Fruit fly (Drosophila melanogaster) whole organism, prepupa: ENCODE data around the gene TRAM.

ENCODE experiments used
- CG10631 ChIP-seq: fragments of 200-800 bp; sonication (Bioruptor generic); optimal IDR thresholded peaks from 2 replicates; lab custom pipeline; 2016; ENCODE audit warnings: missing biosample characterization, missing genetic modification characterization
- CG11762 ChIP-seq: fragments of 200-800 bp; sonication (Bioruptor generic); optimal IDR thresholded peaks from 3 replicates; lab custom pipeline; 2016; ENCODE audit warnings: missing biosample characterization, missing genetic modification characterization; ENCODE audit not compliant: insufficient read depth
- CG15336 ChIP-seq: fragments of 200-800 bp; sonication (Bioruptor generic); IDR thresholded peaks from 2 replicates; pipeline ENCODE4 v1.3.6; 2022; ENCODE audit warnings: missing biosample characterization, missing genetic modification characterization
- CG16779 ChIP-seq: fragments of 200-800 bp; sonication (Bioruptor generic); optimal IDR thresholded peaks from 3 replicates; lab custom pipeline; 2017; ENCODE audit warnings: missing biosample characterization, mild to moderate bottlenecking, missing genetic modification characterization
- CG3032 ChIP-seq: fragments of 200-800 bp; optimal IDR thresholded peaks from 2 replicates; lab custom pipeline; 2019; ENCODE audit warnings: missing biosample characterization, mild to moderate bottlenecking, missing genetic modification characterization, moderate library complexity
- CG31627 ChIP-seq: fragments of 200-800 bp; sonication (Bioruptor generic); optimal IDR thresholded peaks from 3 replicates; lab custom pipeline; 2016; ENCODE audit warnings: missing biosample characterization, missing genetic modification characterization
- CG34406 ChIP-seq: fragments of 200-800 bp; sonication (Bioruptor generic); optimal IDR thresholded peaks from 3 replicates; lab custom pipeline; 2016; ENCODE audit warnings: missing biosample characterization, missing genetic modification characterization
- CG3919 ChIP-seq: fragments of 200-800 bp; sonication (Bioruptor generic); optimal IDR thresholded peaks from 3 replicates; lab custom pipeline; 2016; ENCODE audit warnings: missing biosample characterization, missing genetic modification characterization
- CG6163 ChIP-seq: fragments of 200-800 bp; sonication (Bioruptor generic); IDR thresholded peaks from 3 replicates; pipeline ENCODE4 v1.3.6; 2022; ENCODE audit warnings: missing biosample characterization, missing genetic modification characterization
- CG6276 ChIP-seq: fragments of 200-800 bp; sonication (Bioruptor generic); optimal IDR thresholded peaks from 2 replicates; lab custom pipeline; 2017; ENCODE audit warnings: missing biosample characterization, mild to moderate bottlenecking, missing genetic modification characterization
- CG6792 ChIP-seq: fragments of 200-800 bp; sonication (Bioruptor generic); optimal IDR thresholded peaks from 3 replicates; lab custom pipeline; 2016; ENCODE audit warnings: missing biosample characterization, missing genetic modification characterization
- CG6854 ChIP-seq: fragments of 200-800 bp; sonication (Bioruptor generic); optimal IDR thresholded peaks from 2 replicates; lab custom pipeline; 2017; ENCODE audit warnings: missing biosample characterization, mild to moderate bottlenecking, missing genetic modification characterization
- CG7368 ChIP-seq: fragments of 200-800 bp; sonication (Bioruptor generic); optimal IDR thresholded peaks from 3 replicates; lab custom pipeline; 2016; ENCODE audit warnings: missing biosample characterization, missing genetic modification characterization
- CG8319 ChIP-seq: fragments of 200-800 bp; sonication (Bioruptor generic); optimal IDR thresholded peaks from 3 replicates; lab custom pipeline; 2016; ENCODE audit warnings: missing biosample characterization, missing genetic modification characterization
- Eip78C ChIP-seq: fragments of 200-800 bp; sonication (Bioruptor generic); peaks from one replicate; lab custom pipeline; 2016; ENCODE audit warnings: missing biosample characterization, missing genetic modification characterization
- Eip93F ChIP-seq: fragments of 200-800 bp; sonication (Bioruptor generic); optimal IDR thresholded peaks from 2 replicates; lab custom pipeline; 2016; ENCODE audit warnings: missing biosample characterization, mild to moderate bottlenecking, missing genetic modification characterization
- Ets21C ChIP-seq: fragments of 200-800 bp; sonication (Bioruptor generic); optimal IDR thresholded peaks from 3 replicates; lab custom pipeline; 2016; ENCODE audit warnings: missing biosample characterization, missing genetic modification characterization
- Ets96B ChIP-seq: fragments of 200-800 bp; optimal IDR thresholded peaks from 2 replicates; lab custom pipeline; 2019; ENCODE audit warnings: missing biosample characterization, mild to moderate bottlenecking, missing genetic modification characterization, moderate library complexity
- Hr38 ChIP-seq: sonication (Bioruptor generic); optimal IDR thresholded peaks from 2 replicates; lab custom pipeline; 2016; ENCODE audit warnings: missing biosample characterization, missing genetic modification characterization
- Hr39 ChIP-seq: fragments of 200-800 bp; sonication (Bioruptor generic); optimal IDR thresholded peaks from 2 replicates; lab custom pipeline; 2016; ENCODE audit warnings: missing biosample characterization, missing genetic modification characterization
- Met ChIP-seq: fragments of 200-800 bp; sonication (Bioruptor generic); optimal IDR thresholded peaks from 3 replicates; lab custom pipeline; 2016; ENCODE audit warnings: missing biosample characterization, missing genetic modification characterization
- Smox ChIP-seq: fragments of 200-800 bp; sonication (Bioruptor generic); optimal IDR thresholded peaks from 3 replicates; lab custom pipeline; 2016; ENCODE audit warnings: missing biosample characterization, missing genetic modification characterization
- Sox14 ChIP-seq: fragments of 200-800 bp; sonication (Bioruptor generic); optimal IDR thresholded peaks from 3 replicates; lab custom pipeline; 2016; ENCODE audit warnings: missing biosample characterization, missing genetic modification characterization
- acj6 ChIP-seq: fragments of 200-800 bp; sonication (Bioruptor generic); optimal IDR thresholded peaks from 3 replicates; lab custom pipeline; 2016; ENCODE audit warnings: missing biosample characterization, missing genetic modification characterization
- cyc ChIP-seq: fragments of 200-800 bp; sonication (Bioruptor generic); optimal IDR thresholded peaks from 3 replicates; lab custom pipeline; 2016; ENCODE audit warnings: missing biosample characterization, missing genetic modification characterization
- dac ChIP-seq: fragments of 200-800 bp; sonication (Bioruptor generic); optimal IDR thresholded peaks from 2 replicates; lab custom pipeline; 2017; ENCODE audit warnings: missing biosample characterization, mild to moderate bottlenecking, missing genetic modification characterization
- dsx ChIP-seq: fragments of 200-800 bp; optimal IDR thresholded peaks from 3 replicates; lab custom pipeline; 2019; ENCODE audit warnings: missing biosample characterization, mild to moderate bottlenecking, missing genetic modification characterization, moderate library complexity; ENCODE audit not compliant: poor library complexity, severe bottlenecking
- eg ChIP-seq: fragments of 200-800 bp; sonication (Bioruptor generic); IDR thresholded peaks from 3 replicates; pipeline ENCODE4 v1.3.6; 2022; ENCODE audit warnings: missing biosample characterization, missing genetic modification characterization
- fd59A ChIP-seq: fragments of 200-800 bp; sonication (Bioruptor generic); optimal IDR thresholded peaks from 2 replicates; lab custom pipeline; 2017; ENCODE audit warnings: missing biosample characterization, mild to moderate bottlenecking, missing genetic modification characterization, missing genetic modification reagents
- fkh ChIP-seq: fragments of 200-800 bp; sonication (Bioruptor generic); optimal IDR thresholded peaks from 3 replicates; lab custom pipeline; 2017; ENCODE audit warnings: missing biosample characterization, mild to moderate bottlenecking, missing genetic modification characterization, moderate library complexity
- lz ChIP-seq: fragments of 200-800 bp; sonication (Bioruptor generic); optimal IDR thresholded peaks from 3 replicates; lab custom pipeline; 2016; ENCODE audit warnings: missing biosample characterization, missing genetic modification characterization
- net ChIP-seq: fragments of 200-800 bp; sonication (Bioruptor generic); optimal IDR thresholded peaks from 3 replicates; lab custom pipeline; 2016; ENCODE audit warnings: missing biosample characterization, missing genetic modification characterization
- pdm3 ChIP-seq: fragments of 200-800 bp; sonication (Bioruptor generic); optimal IDR thresholded peaks from 3 replicates; lab custom pipeline; 2016; ENCODE audit warnings: missing biosample characterization, missing genetic modification characterization
- svp ChIP-seq: fragments of 200-800 bp; sonication (Bioruptor generic); peaks from one replicate; lab custom pipeline; 2016; ENCODE audit warnings: missing biosample characterization, missing genetic modification characterization
- topi ChIP-seq: fragments of 200-800 bp; sonication (Bioruptor generic); optimal IDR thresholded peaks from 3 replicates; lab custom pipeline; 2016; ENCODE audit warnings: missing biosample characterization, missing genetic modification characterization
- vri ChIP-seq: fragments of 200-800 bp; sonication (Bioruptor generic); optimal IDR thresholded peaks from 3 replicates; lab custom pipeline; 2016; ENCODE audit warnings: missing biosample characterization, mild to moderate bottlenecking, missing genetic modification characterization

Gene TRAM

dm6 chrX:947450-948284 lies 12.6 kb downstream of the TRAM start, which contains the start of gene CG3699 (continued):
- TF ChIP-seq CG3032 (tag; lab: Kevin White, UChicago): peak; percentile 45
- TF ChIP-seq dsx (GFP tag; lab: Kevin White, UChicago): no peak
- TF ChIP-seq CG31627 (GFP tag; lab: Kevin White, UChicago): peak; percentile 51
- peak; percentile 54 for TF ChIP-seq pdm3
- TF ChIP-seq acj6: peak; percentile 43
- TF ChIP-seq fd59A: peak; percentile 4
- TF ChIP-seq Met: peak; percentile 43
- peak; percentile 48 for TF ChIP-seq Ets21C (GFP tag; lab: Kevin White, UChicago)
- peak; percentile 38 for TF ChIP-seq cyc
- TF ChIP-seq CG6854 (GFP tag; lab: Kevin White, UChicago): no peak
- peak; percentile 86 for TF ChIP-seq Eip78C
- TF ChIP-seq vri (GFP tag; lab: Kevin White, UChicago): peak; percentile 40
- TF ChIP-seq CG16779 (tag; lab: Kevin White, UChicago): no peak
- peak; percentile 49 for TF ChIP-seq net
- TF ChIP-seq svp: peak; percentile 79
- TF ChIP-seq CG10631 (GFP tag; lab: Kevin White, UChicago): peak; percentile 33

dm6 chrX:948285-948556 lies 13.2 kb downstream of the TRAM start:
- peak; percentile 31 for TF ChIP-seq Met
- peak; percentile 55 for TF ChIP-seq Hr39
- TF ChIP-seq CG3032 (tag; lab: Kevin White, UChicago): no peak
- TF ChIP-seq Eip78C: peak; percentile 38
- peak; percentile 3 for TF ChIP-seq topi (GFP tag; lab: Kevin White, UChicago)
- TF ChIP-seq CG16779 (tag; lab: Kevin White, UChicago): no peak
- TF ChIP-seq CG7368 (GFP tag; lab: Kevin White, UChicago): no peak
- TF ChIP-seq CG6792 (GFP tag; lab: Kevin White, UChicago): no peak
- TF ChIP-seq lz (GFP tag; lab: Kevin White, UChicago): peak; percentile 6
- TF ChIP-seq CG31627 (GFP tag; lab: Kevin White, UChicago): peak; percentile 45
- peak; percentile 34 for TF ChIP-seq cyc
- TF ChIP-seq Smox (GFP tag; lab: Kevin White, UChicago): peak; percentile 20
- TF ChIP-seq Eip93F (GFP tag; lab: Kevin White, UChicago): no peak
- TF ChIP-seq Sox14 (GFP tag; lab: Kevin White, UChicago): no peak
- no peak for TF ChIP-seq CG34406 (GFP tag; lab: Kevin White, UChicago)
- TF ChIP-seq svp: peak; percentile 1
- TF ChIP-seq, all 60 proteins: peak for 9

- no peak for TF ChIP-seq CG15336
- no peak for TF ChIP-seq vri (GFP tag; lab: Kevin White, UChicago)
- TF ChIP-seq Ets21C (GFP tag; lab: Kevin White, UChicago): no peak
- no peak for TF ChIP-seq CG11762
- no peak for TF ChIP-seq CG3919 (GFP tag; lab: Kevin White, UChicago)
- TF ChIP-seq Hr38 (GFP tag; lab: Kevin White, UChicago): no peak
- TF ChIP-seq net: no peak
- no peak for TF ChIP-seq Ets96B
- TF ChIP-seq CG8319 (GFP tag; lab: Kevin White, UChicago): no peak
These were observed 16.8 kb downstream of the TRAM start, which contains the start of gene CG3690 for dm6 chrX:951800-952199. Gene CG3690, minus strand, starts transcription at chrX:951900.

- no peak for TF ChIP-seq dac (GFP tag; lab: Kevin White, UChicago)
- TF ChIP-seq svp: peak; percentile 45
- TF ChIP-seq CG6276 (GFP tag; lab: Kevin White, UChicago): no peak
- peak; percentile 25 for TF ChIP-seq cyc
- peak; percentile 35 for TF ChIP-seq fkh (GFP tag; lab: Kevin White, UChicago)
- no peak for TF ChIP-seq CG6854 (GFP tag; lab: Kevin White, UChicago)
- peak; percentile 7 for TF ChIP-seq topi (GFP tag; lab: Kevin White, UChicago)
- TF ChIP-seq CG6163 (GFP tag; lab: Robert Waterston, UW): 0 out of 3 replicates have a peak, but pooled peaks have one; percentile 48
- TF ChIP-seq eg (GFP tag; lab: Robert Waterston, UW): 0 out of 3 replicates have a peak, but pooled peaks have one; percentile 12
- TF ChIP-seq Hr39: no peak
- no peak for TF ChIP-seq CG15336
- peak; percentile 48 for TF ChIP-seq Eip78C
- no peak for TF ChIP-seq CG3032 (tag; lab: Kevin White, UChicago)
These were observed 18.8 kb downstream of the TRAM start for dm6 chrX:953807-954206.
